Worm (Caenorhabditis elegans): Measurements from ENCODE around the gene fbxb-5.
A peak's percentile ranks its signal among the peaks of the same experiment; 100 is the strongest.

DNA sequence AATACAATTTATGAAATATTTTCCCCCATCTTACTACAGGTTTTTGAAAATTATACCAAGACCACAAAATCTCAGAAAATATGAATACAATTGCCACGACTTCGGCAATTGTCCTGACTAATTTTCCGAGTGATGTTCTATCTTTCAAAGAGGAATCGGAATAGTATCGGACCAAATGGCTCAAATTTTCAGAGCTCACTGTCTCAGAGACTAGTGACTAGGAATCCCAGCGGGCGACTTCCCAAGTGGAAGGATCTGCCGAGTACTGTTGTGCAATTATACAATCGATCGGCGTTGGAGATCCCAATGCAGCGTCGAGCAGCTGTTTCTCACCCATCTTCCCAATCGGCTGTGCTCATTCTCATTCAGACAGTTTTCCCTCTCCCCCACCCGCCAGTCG is 3.4 kb upstream of the fbxb-5 start, which contains the start of gene F45C12.17:
- TF ChIP-seq unc-62 (GFP tag; optimal IDR thresholded peaks at IDR 0.05) (no peak), cnd-1 (tag; optimal IDR thresholded peaks at IDR 0.05) (no peak), lsy-2 (tag; optimal IDR thresholded peaks at IDR 0.05) (no peak), nhr-28 (tag; optimal IDR thresholded peaks at IDR 0.05) (no peak), elt-3 (tag; optimal IDR thresholded peaks at IDR 0.05) (no peak), unc-39 (tag; optimal IDR thresholded peaks at IDR 0.05) (no peak), snpc-4 (tag; optimal IDR thresholded peaks at IDR 0.05) (no peak), blmp-1 (tag; optimal IDR thresholded peaks at IDR 0.05) (no peak), pha-4 (tag; optimal IDR thresholded peaks at IDR 0.05) (no peak), nhr-237 (tag; optimal IDR thresholded peaks at IDR 0.05) (no peak), ceh-39 (tag; optimal IDR thresholded peaks at IDR 0.05) (peak; percentile 12), ceh-43 (GFP tag; optimal IDR thresholded peaks at IDR 0.05) (no peak), zip-8 (tag; optimal IDR thresholded peaks at IDR 0.05) (no peak), nhr-12 (tag; optimal IDR thresholded peaks at IDR 0.05) (no peak)

Data from whole organism, mixed stage, embryonic.